Worm (Caenorhabditis elegans): ENCODE measurements around the gene T08H10.3.
A peak's percentile ranks its signal among the peaks of the same experiment; 100 is the strongest.

The T08H10.3 gene

DNA sequence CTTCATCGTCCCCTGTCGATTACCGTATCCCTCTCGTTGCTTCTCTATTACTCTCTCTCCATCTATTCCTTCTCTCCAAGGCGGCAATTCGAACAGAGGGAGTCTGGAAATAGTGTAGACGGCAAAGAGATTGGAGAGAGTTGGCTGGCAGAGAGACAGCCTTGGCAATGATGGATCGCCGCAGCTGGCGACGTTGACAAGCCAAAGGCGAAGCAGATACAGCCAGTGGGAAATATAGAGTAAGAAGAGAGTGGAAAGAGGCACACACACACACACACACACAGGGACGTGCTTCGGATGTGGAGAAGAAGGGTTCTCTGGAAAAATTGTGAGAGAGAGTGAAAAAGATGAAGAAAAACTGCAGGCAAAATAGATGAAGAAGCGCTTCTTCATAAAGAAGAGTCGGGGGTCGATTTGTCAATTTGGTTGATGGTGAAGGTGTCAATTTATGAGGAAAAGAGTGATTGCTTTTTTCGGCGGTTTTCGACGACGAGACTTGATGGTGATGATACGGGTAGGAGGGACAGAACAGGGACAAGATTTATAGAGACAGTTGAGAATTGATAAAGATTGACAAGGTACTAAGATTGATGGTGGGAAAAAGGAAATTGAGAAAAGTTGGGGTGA is 36.8 kb downstream of the T08H10.3 start (continued):
- TF ChIP-seq gei-8 (GFP tag; optimal IDR thresholded peaks at IDR 0.05) (no peak), Y48G9A.11 (GFP tag; IDR thresholded peaks at IDR 0.05) (no peak), madf-9 (GFP tag; conservative IDR thresholded peaks at IDR 0.05) (no peak), Y105C5A.15 (GFP tag; IDR thresholded peaks at IDR 0.05) (no peak), nhr-25 (tag; optimal IDR thresholded peaks at IDR 0.05; ENCODE audit: borderline replicate concordance, insufficient read depth) (peak; percentile 35), ceh-32 (tag; optimal IDR thresholded peaks at IDR 0.05; ENCODE audit: poor library complexity) (no peak), mxl-3 (GFP tag; optimal IDR thresholded peaks at IDR 0.05) (peak; percentile 37)

DNA sequence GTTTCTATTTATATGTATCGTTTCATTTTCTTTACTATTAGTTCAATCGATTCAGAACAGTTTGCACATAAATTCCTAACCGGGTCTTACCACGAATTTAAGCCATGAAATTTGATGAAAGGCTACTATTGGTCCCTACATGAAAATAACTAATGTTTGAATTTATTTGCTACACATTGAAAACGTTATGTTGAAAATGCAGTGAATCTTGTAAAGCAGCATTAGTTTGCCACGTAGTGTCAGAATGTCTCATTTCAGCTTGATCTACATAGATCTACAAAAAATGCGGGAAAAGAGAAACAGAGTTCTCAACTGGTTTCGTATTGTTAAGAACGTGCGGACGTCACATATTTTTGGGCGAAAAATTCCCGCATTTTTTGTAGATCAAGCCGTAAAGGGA is 37.6 kb downstream of the T08H10.3 start:
- TF ChIP-seq jun-1 (tag; optimal IDR thresholded peaks at IDR 0.05) (no peak), nhr-25 (tag; optimal IDR thresholded peaks at IDR 0.05; ENCODE audit: borderline replicate concordance, insufficient read depth) (no peak), unc-62 (GFP tag; optimal IDR thresholded peaks at IDR 0.05 in 1 of 2) (peak in 1 of 2 experiments; percentile 97), unc-62 (tag; optimal IDR thresholded peaks at IDR 0.05) (no peak), nhr-10 (tag; optimal IDR thresholded peaks at IDR 0.05) (no peak), hlh-11 (tag; optimal IDR thresholded peaks at IDR 0.05) (no peak), Y75B8A.6 (GFP tag; IDR thresholded peaks at IDR 0.05) (no peak), nhr-28 (tag; optimal IDR thresholded peaks at IDR 0.05) (no peak), spr-1 (tag; optimal IDR thresholded peaks at IDR 0.05) (no peak)

DNA sequence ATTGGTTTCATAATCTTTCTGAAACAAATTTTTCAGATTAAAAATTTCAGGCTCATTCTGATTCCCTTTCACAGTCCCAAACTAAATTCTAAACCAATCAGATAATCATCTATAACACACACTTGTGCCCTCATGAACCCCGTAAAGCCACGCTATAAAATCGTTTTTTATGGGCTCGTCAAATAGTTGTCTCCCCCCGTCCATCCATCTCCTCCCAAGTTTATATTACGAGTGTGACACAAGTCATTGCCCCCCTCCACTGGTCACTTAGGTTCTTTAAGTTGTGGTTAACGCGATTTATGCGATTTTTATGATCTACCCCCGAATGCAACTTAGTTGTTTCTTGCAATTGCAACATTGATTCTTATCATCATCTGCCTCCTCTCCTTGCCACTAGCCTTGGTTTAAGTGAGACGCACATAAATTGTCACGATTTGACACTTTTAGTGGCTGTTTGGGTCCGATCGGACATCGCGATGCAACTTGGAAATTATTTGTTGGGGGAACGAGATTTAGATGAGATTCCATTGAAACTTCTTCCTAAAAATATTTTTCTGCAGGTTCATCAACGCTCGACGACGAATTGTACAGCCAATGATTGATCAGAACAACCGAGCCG is 38.3 kb downstream of the T08H10.3 start:
- TF ChIP-seq daf-16 (GFP tag; optimal IDR thresholded peaks at IDR 0.05): no peak
- TF ChIP-seq daf-16 (tag; optimal IDR thresholded peaks at IDR 0.05): no peak
- no peak for TF ChIP-seq Y75B8A.6 (GFP tag; IDR thresholded peaks at IDR 0.05)
- TF ChIP-seq spr-3 (GFP tag; optimal IDR thresholded peaks at IDR 0.05): no peak
- no peak for TF ChIP-seq egl-27 (tag; optimal IDR thresholded peaks at IDR 0.05)
- TF ChIP-seq dmd-9 (GFP tag; IDR thresholded peaks at IDR 0.05): no peak
- TF ChIP-seq php-3 (GFP tag; IDR thresholded peaks at IDR 0.05): peak; percentile 64
- TF ChIP-seq mes-2 (tag; optimal IDR thresholded peaks at IDR 0.05; ENCODE audit: poor library complexity, severe bottlenecking): peak; percentile 10
- peak in 1 of 2 experiments; percentile 86 for TF ChIP-seq unc-62 (GFP tag; optimal IDR thresholded peaks at IDR 0.05 in 1 of 2)
- TF ChIP-seq unc-62 (tag; optimal IDR thresholded peaks at IDR 0.05): no peak
- no peak for TF ChIP-seq ZK337.2 (GFP tag; IDR thresholded peaks at IDR 0.05)
- TF ChIP-seq aha-1 (tag): peak; percentile 21
- no peak for TF ChIP-seq nhr-10 (tag; optimal IDR thresholded peaks at IDR 0.05)
- TF ChIP-seq ceh-32 (tag; optimal IDR thresholded peaks at IDR 0.05; ENCODE audit: poor library complexity): no peak
- TF ChIP-seq mxl-2 (GFP tag; conservative IDR thresholded peaks at IDR 0.05): no peak

DNA sequence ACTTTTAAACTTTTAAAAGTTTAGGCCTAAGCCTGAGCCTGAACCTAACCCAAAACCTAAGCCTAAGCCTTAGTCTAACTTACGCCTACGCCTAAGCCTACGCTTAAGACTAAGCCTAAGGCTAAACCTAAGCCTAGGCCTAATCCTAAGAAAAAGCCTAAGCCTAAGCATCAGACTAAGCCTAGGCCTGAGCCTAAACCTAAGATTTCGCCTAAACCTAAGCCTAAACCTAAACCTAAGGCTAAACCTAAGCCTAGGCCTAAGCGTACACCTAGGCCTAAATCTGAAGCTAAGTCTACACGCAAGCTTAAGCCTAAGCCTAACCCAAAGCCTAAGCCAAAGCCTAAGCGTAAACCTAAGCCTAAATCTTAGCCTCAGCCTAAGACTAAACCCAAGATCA is 39.2 kb downstream of the T08H10.3 start:
- peak in 1 of 2 experiments; percentile 96 for TF ChIP-seq unc-62 (GFP tag; optimal IDR thresholded peaks at IDR 0.05 in 1 of 2)
- TF ChIP-seq unc-62 (tag; optimal IDR thresholded peaks at IDR 0.05): no peak
- TF ChIP-seq egl-43 (GFP tag; IDR thresholded peaks at IDR 0.05): 0 out of 2 replicates have a peak, but pooled peaks have one; percentile 24
- 0 out of 2 replicates have a peak, but pooled peaks have one; percentile 29 for TF ChIP-seq lim-7 (GFP tag; IDR thresholded peaks at IDR 0.05)
- TF ChIP-seq php-3 (GFP tag; IDR thresholded peaks at IDR 0.05): no peak

DNA sequence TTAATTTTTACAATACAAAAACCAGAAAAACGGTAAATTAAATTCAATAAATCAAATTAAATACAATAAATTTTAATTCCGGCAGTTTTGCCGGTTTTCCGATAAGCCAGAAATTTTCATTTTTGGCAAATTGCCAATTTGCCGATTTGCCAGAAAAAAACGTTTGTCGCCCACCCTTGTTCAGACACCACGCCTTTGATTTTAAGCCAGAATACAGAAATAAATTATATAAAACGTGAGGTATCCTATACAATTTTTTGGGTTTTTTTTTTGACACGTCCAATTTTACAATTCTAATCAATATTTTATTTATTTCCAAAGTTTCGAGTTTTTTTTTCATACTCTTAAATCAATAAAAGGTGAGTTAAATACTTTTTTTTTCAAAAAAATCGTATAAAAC is 41.6 kb downstream of the T08H10.3 start, which contains the start of gene T28F12.1:
T28F12.1 (plus strand) TSS at position 301 of the 400 bp plus-strand sequence.
- TF ChIP-seq duxl-1 (tag; optimal IDR thresholded peaks at IDR 0.05; ENCODE audit: poor library complexity): no peak
- TF ChIP-seq unc-62 (GFP tag; optimal IDR thresholded peaks at IDR 0.05 in 1 of 2): peak in 1 of 2 experiments; percentile 48
- no peak for TF ChIP-seq unc-62 (tag; optimal IDR thresholded peaks at IDR 0.05)

DNA sequence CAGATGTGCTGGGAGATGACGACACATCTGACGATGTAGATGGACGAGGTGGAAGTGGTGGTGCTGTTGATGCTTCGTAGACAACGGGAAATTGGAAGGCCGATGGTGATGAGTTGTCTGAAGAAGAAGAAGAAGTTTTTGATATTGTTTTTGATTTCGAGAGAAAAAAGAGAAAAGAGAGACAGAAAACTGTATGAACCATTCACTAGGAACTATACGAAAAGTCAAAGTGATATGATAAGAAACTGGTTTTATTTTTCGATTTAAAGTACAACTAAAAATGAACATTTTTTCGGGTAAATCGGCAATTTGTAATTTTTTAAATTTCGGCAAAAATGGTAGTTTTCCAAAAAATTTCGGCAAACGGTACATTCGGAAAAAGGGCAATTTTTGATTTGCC is 47.5 kb downstream of the T08H10.3 start:
- no peak for TF ChIP-seq ceh-62 (tag; optimal IDR thresholded peaks at IDR 0.05)
- peak in 1 of 2 experiments; percentile 88 for TF ChIP-seq unc-62 (GFP tag; optimal IDR thresholded peaks at IDR 0.05 in 1 of 2)
- TF ChIP-seq unc-62 (tag; optimal IDR thresholded peaks at IDR 0.05): no peak
